Worm (Caenorhabditis elegans): ENCODE results near the gene srbc-70.
"Not testable (repeated sequence)": the region's sequence is repeated elsewhere in the genome, so short reads cannot be mapped to it uniquely, and the experiment has no call there.

The srbc-70 gene

ce11 chrIV:4197167-4197566, 30.6 kb downstream of the srbc-70 start, which contains the start of gene cyp-25A6:
Gene cyp-25A6 (plus strand): TSS chrIV:4197467.
- TF ChIP-seq dao-5, him-1, W03F9.2 (tag; optimal IDR thresholded peaks at IDR 0.05): not testable (repeated sequence)

ce11 chrIV:4196729-4197128, 31.1 kb downstream of the srbc-70 start, which contains the start of gene K06B9.6:
Gene K06B9.6 (minus strand): TSS chrIV:4196829.
- not testable (repeated sequence) for TF ChIP-seq W03F9.2, dao-5, him-1 (tag; optimal IDR thresholded peaks at IDR 0.05)

- not testable (repeated sequence) for TF ChIP-seq dao-5, W03F9.2, him-1 (tag; optimal IDR thresholded peaks at IDR 0.05)
Observed at ce11 chrIV:4186099-4186498, 41.7 kb downstream of the srbc-70 start, which contains the start of gene K08D10.11. Gene K08D10.11 (minus strand): TSS chrIV:4186199.

- TF ChIP-seq W03F9.2 (tag; optimal IDR thresholded peaks at IDR 0.05) (no peak), dao-5 (tag; optimal IDR thresholded peaks at IDR 0.05) (no peak), him-1 (tag; optimal IDR thresholded peaks at IDR 0.05) (no peak)
Observed at ce11 chrIV:4178424-4178823, 49.4 kb downstream of the srbc-70 start, which contains the start of gene tsen-34. Gene tsen-34 (plus strand): TSS chrIV:4178457.

DNA sequence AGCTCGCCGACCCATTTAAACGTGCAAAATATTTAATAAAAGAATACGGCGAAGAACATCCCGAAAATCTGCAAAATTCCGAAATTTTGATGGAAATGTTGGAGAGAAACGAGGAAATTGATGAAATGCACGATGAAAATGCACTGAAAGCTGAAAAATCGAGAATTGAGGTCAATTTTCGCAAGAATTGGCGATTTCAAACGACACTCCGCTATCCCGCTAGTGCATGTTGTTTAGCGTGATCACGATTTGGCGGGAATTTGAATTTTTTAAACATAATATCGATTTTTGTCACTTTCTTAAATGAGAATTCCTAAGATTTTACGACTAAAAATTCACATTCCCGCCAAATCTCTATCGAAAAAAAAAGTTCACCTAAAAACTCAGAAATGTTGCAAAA, 50.3 kb downstream of the srbc-70 start:
- no peak for TF ChIP-seq dao-5 (tag; optimal IDR thresholded peaks at IDR 0.05)
- no peak for TF ChIP-seq him-1 (tag; optimal IDR thresholded peaks at IDR 0.05)
